Fruit fly (Drosophila melanogaster) whole organism, pupa: ENCODE results near the gene CG13055.

Source experiments
- CG8159 ChIP-seq: fragments of 200-800 bp; sonication (Bioruptor generic); optimal IDR thresholded peaks from 3 replicates; lab custom pipeline; 2018; ENCODE audit warnings: missing biosample characterization, mild to moderate bottlenecking, missing genetic modification characterization, moderate library complexity
- CG9948 ChIP-seq: fragments of 200-800 bp; sonication (Bioruptor generic); optimal IDR thresholded peaks from 2 replicates; lab custom pipeline; 2018; ENCODE audit warnings: missing biosample characterization, mild to moderate bottlenecking, missing genetic modification characterization, moderate library complexity
- Pif1A ChIP-seq: fragments of 200-800 bp; sonication (Bioruptor generic); optimal IDR thresholded peaks from 3 replicates; lab custom pipeline; 2016; ENCODE audit warnings: missing biosample characterization, missing genetic modification characterization
- gl ChIP-seq: fragments of 200-800 bp; sonication (Bioruptor generic); optimal IDR thresholded peaks from 2 replicates; lab custom pipeline; 2018; ENCODE audit warnings: missing biosample characterization, mild to moderate bottlenecking, missing genetic modification characterization

- no peak for TF ChIP-seq CG8159
- no peak for TF ChIP-seq CG9948 (tag; lab: Kevin White, UChicago)
- TF ChIP-seq gl (tag; lab: Kevin White, UChicago): no peak
- no peak for TF ChIP-seq Pif1A (GFP tag; lab: Kevin White, UChicago)
Measured at dm6 chr3L:16221800-16222199, 30.4 kb downstream of the CG13055 start.
